Fruit fly (Drosophila melanogaster) whole organism, larva: ENCODE measurements around the gene jet.

ENCODE experiments used
- noc ChIP-seq: fragments of 200-800 bp; sonication (Bioruptor generic); optimal IDR thresholded peaks from 3 replicates; lab custom pipeline; 2019; ENCODE audit warnings: missing biosample characterization, mild to moderate bottlenecking, missing genetic modification characterization, moderate library complexity

jet gene

dm6 chr2L:4968767-4969166, 19.2 kb upstream of the jet start, which contains the start of the genes Scox and Polr1C:
TSS of gene Scox (minus strand) at chr2L:4968935.
TSS of gene Polr1C (plus strand) at chr2L:4969004.
- TF ChIP-seq noc = no peak

dm6 chr2L:4967511-4967910, 17.9 kb upstream of the jet start, which contains the start of gene eIF3i:
TSS of gene eIF3i (minus strand) at chr2L:4967775.
- TF ChIP-seq noc = no peak

DNA sequence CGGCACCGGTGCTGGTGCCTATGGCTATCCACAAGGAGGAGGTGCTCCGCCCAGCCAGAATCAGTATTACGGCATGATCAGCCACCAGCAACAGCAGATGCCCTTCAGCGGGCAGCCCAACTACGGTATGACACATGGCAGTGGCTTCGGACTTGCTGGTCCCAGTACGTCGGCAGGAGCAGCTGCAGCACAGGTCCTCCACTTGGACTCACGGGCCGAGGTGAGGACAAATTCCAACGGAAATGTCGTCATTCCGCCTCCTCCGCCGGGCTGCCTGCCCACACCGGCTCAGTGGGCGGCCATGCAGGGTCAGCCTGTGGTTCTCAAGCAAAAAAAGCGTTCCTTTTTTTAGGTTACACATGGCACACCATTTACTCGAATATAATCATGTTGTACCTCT, 16.3 kb upstream of the jet start:
- TF ChIP-seq noc = no peak

DNA sequence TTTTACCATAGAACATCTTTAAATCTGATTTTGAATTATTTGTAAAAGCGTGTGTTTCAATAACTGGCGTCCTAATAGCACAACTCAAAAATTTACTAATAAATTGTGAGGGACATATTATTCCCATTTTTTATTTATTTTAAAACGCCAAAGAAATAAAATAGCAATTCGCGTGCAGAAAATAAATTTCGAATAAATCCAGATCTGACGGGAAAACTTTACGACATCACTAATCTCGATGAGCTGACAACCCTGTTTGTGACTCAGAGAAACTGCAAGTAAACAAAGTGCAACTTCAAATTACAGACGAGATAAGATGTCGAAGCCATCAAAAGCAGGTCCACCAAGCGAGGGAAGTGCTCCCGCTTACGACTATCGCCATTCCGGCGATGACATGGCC, 15.8 kb upstream of the jet start, which contains the start of gene CG34125:
Gene CG34125, plus strand, starts transcription at position 254 of the 400 bp plus-strand sequence.
- TF ChIP-seq noc = no peak

DNA sequence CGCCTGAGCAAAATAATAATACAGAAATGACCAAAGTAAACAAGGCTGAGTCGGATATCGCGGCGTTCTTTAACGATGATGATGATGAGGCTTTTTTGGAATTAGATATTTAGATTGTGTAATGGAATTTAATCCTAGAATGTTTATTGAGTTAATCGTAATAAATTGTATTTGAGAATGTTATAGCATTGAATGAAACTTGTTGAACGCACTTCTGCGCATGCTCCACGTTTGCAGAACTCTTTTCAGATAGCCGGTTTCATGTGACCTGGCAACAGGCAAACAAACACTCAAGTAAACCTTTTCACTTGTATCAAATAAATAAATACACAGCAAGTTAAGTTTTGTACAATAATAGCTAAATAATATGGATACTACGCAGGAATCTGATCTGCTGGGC, 8.5 kb upstream of the jet start, which contains the start of gene CG34124:
Gene CG34124, plus strand, starts transcription at position 301 of the 400 bp plus-strand sequence.
- no peak for TF ChIP-seq noc

- no peak for TF ChIP-seq noc
These were observed 5.7 kb upstream of the jet start, which contains the start of the genes Jon25Bi and Marcal1 for dm6 chr2L:4955094-4955823. TSS of gene Jon25Bi (minus strand) at chr2L:4955144. TSS of gene Marcal1 (plus strand) at chr2L:4955509.

dm6 chr2L:4953086-4953570, 3.5 kb upstream of the jet start, which contains the start of gene Jon25Bii:
TSS of gene Jon25Bii (minus strand) at chr2L:4953136.
- TF ChIP-seq noc = no peak

DNA sequence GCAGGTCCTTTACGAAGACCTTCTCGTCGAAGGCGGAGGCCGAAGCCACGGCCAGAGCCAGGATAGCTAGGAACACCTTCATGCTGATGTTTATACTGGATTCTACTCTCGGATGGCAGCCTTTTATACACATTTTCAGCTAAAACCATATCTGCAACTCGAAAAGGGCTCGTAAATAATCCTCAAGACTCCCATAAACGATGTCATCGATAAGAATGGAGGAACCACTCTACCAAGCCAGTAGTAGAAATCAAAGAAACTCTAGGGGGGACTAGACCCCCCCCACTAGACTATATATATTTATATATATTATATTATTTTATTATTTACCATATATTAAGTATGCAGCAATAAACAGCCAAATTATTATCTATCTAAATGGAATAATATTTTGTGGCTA, 1.1 kb upstream of the jet start, which contains the start of gene Jon25Biii:
Gene Jon25Biii, minus strand, starts transcription at position 101 of the 400 bp plus-strand sequence.
- peak; percentile 28 for TF ChIP-seq noc

DNA sequence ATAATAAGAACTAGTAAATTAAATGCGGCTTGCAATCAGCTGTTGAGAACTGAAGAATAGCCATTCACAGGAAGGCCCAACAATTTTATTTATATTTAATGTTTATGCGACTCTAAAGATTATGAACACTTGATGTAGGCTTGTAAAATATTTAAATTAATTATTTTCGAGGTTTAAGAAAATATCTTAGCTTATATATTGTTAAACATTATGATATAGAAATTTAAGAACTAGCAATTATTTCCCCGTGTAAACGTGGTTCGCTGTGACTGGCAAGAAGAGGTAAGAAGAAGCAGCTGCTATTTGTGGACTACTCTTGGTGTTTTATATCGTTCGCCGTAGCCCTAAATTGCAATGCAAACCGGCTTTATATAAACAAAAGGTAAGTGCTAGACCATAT, 4.3 kb downstream of the jet start, which contains the start of the genes mRpL24 and betaggt-I:
Gene mRpL24, minus strand, starts transcription at position 62 of the 400 bp plus-strand sequence.
Gene betaggt-I, plus strand, starts transcription at position 280 of the 400 bp plus-strand sequence.
- peak; percentile 97 for TF ChIP-seq noc

- TF ChIP-seq noc = no peak
These were observed 7.3 kb downstream of the jet start, which contains the start of gene synr for dm6 chr2L:4942257-4942792. TSS of gene synr (plus strand) at chr2L:4942742.

- no peak for TF ChIP-seq noc
These were observed 12.5 kb downstream of the jet start, which contains the start of gene Sgs1 for dm6 chr2L:4937060-4937459. TSS of gene Sgs1 (plus strand) at chr2L:4937409.

DNA sequence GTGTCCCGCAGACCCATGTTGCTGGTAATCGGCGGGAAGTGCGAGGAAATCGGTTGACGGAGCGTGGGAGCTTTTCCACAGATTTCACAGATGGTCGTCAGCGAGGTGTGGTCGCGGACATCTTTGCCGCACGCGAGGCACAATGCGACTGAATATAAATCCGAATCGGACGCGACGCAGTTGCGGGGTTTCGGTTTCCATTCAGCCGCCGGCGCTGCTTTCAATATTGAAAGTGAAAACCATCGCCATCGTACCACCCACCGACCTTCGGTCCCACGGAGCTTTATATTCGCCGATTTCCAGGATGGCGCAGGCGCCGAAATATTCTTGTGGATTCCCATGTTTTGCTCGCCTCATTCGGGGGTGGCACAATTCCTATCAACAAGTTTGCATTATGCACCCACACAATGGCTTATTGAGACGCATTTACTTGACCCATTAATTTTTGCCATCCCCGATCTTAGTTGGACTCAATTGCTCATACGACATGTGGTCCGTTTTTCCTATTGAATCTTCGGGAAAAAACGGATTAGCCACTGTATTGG, 13.2 kb downstream of the jet start, which contains the start of gene hoe2:
Gene hoe2, minus strand, starts transcription at position 126 of the 545 bp plus-strand sequence.
- no peak for TF ChIP-seq noc

DNA sequence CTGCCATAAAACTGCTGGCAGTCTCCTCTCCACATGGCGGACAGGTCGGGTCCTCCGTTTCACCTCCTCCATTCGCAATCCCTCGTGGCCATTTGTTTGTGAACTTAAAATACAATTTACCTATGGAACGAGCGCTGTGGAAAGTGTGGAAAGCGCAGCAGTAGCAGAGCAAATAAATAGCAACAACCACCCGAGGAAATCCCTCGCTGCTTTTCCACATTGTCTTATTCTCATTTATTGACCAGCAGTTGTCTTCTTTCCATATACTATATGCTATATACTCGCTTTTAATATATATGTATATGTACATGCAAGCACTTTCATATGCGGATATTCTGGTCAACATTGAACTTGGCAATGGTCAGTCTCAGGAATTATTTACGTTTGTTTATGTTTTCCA, 17.3 kb downstream of the jet start, which contains the start of gene hoe1:
Gene hoe1, minus strand, starts transcription at position 101 of the 400 bp plus-strand sequence.
- TF ChIP-seq noc = no peak

dm6 chr2L:4930541-4930940, 19.0 kb downstream of the jet start:
- no peak for TF ChIP-seq noc

dm6 chr2L:4928340-4928739, 21.2 kb downstream of the jet start:
- TF ChIP-seq noc = no peak

- no peak for TF ChIP-seq noc
These were observed 32.8 kb downstream of the jet start for dm6 chr2L:4916738-4917137.

- TF ChIP-seq noc = no peak
These were observed 33.9 kb downstream of the jet start for dm6 chr2L:4915715-4916153.
